Fruit fly (Drosophila melanogaster) whole organism, wandering third instar larva: Measurements from ENCODE around the gene CG1909.

ENCODE experiments used
- Abd-B ChIP-seq: fragments of >200 bp; optimal IDR thresholded peaks from 2 replicates; lab custom pipeline; 2017; ENCODE audit warnings: missing biosample characterization, missing genetic modification characterization
- CG32264 ChIP-seq: fragments of 200-800 bp; sonication (Bioruptor generic); optimal IDR thresholded peaks from 2 replicates; lab custom pipeline; 2016; ENCODE audit warnings: missing biosample characterization, missing genetic modification characterization
- CG9705 ChIP-seq: fragments of 200-800 bp; sonication (Bioruptor generic); optimal IDR thresholded peaks from 2 replicates; lab custom pipeline; 2018; ENCODE audit warnings: missing biosample characterization, mild to moderate bottlenecking, missing genetic modification characterization
- CrebA ChIP-seq: fragments of 200-800 bp; sonication (Bioruptor generic); optimal IDR thresholded peaks from 2 replicates; lab custom pipeline; 2016; ENCODE audit warnings: missing biosample characterization, mild to moderate bottlenecking, missing genetic modification characterization, borderline replicate concordance
- Dfd ChIP-seq: fragments of >200 bp; optimal IDR thresholded peaks from 2 replicates; lab custom pipeline; 2017; ENCODE audit warnings: missing biosample characterization, missing genetic modification characterization
- Dif ChIP-seq: fragments of 200-275, 200-300 bp; sonication (Bioruptor generic); optimal IDR thresholded peaks from 2 replicates; lab custom pipeline; 2018; ENCODE audit warnings: missing biosample characterization, missing genetic modification characterization; ENCODE audit not compliant: partially characterized antibody
- GATAd ChIP-seq: sonication (Bioruptor generic); optimal IDR thresholded peaks from 2 replicates; lab custom pipeline; 2016; ENCODE audit warnings: missing biosample characterization, missing genetic modification characterization
- HLH106 ChIP-seq: fragments of 200-800 bp; optimal IDR thresholded peaks from 3 replicates; lab custom pipeline; 2019; ENCODE audit warnings: missing biosample characterization, mild to moderate bottlenecking, missing genetic modification characterization, moderate library complexity
- Hnf4 ChIP-seq: fragments of 200-800 bp; sonication (Bioruptor generic); optimal IDR thresholded peaks from 2 replicates; lab custom pipeline; 2016; ENCODE audit warnings: missing biosample characterization, mild to moderate bottlenecking, missing genetic modification characterization
- Hr78 ChIP-seq: fragments of >200 bp; optimal IDR thresholded peaks from 2 replicates; lab custom pipeline; 2017; ENCODE audit warnings: missing biosample characterization, missing genetic modification characterization
- Hr83 ChIP-seq: fragments of 200-300 bp; sonication (Bioruptor generic); optimal IDR thresholded peaks from 2 replicates; lab custom pipeline; 2016; ENCODE audit warnings: missing biosample characterization, mild to moderate bottlenecking, missing genetic modification characterization, moderate library complexity; ENCODE audit not compliant: poor library complexity, severe bottlenecking
- Jra ChIP-seq: sonication (Bioruptor generic); optimal IDR thresholded peaks from 2 replicates; lab custom pipeline; 2016; ENCODE audit warnings: missing biosample characterization, missing genetic modification characterization
- Mio ChIP-seq: sonication (Bioruptor generic); optimal IDR thresholded peaks from 2 replicates; lab custom pipeline; 2016; ENCODE audit warnings: missing biosample characterization, missing genetic modification characterization
- Myc ChIP-seq: fragments of >200 bp; optimal IDR thresholded peaks from 2 replicates; lab custom pipeline; 2017
- N ChIP-seq: fragments of >200 bp; optimal IDR thresholded peaks from 2 replicates; lab custom pipeline; 2018; ENCODE audit warnings: missing biosample characterization, missing external identifiers, missing genetic modification characterization
- OdsH ChIP-seq: fragments of 200-800 bp; sonication (Bioruptor generic); optimal IDR thresholded peaks from 2 replicates; lab custom pipeline; 2016; ENCODE audit warnings: missing biosample characterization, mild to moderate bottlenecking, missing genetic modification characterization
- Rel ChIP-seq, 2 experiments: fragments of 200-800 bp; sonication (Bioruptor generic) in 1 of 2; optimal IDR thresholded peaks; 2 replicates in 1 of 2; 3 replicates in 1 of 2; lab custom pipeline; 2016 to 2019; ENCODE audit warnings: mild to moderate bottlenecking in 2 of 2, missing biosample characterization in 2 of 2, missing genetic modification characterization in 2 of 2, moderate library complexity in 1 of 2
- Sp1 ChIP-seq: fragments of 200-800 bp; sonication (Bioruptor generic); optimal IDR thresholded peaks from 3 replicates; lab custom pipeline; 2019; ENCODE audit warnings: missing biosample characterization, mild to moderate bottlenecking, missing genetic modification characterization, moderate library complexity
- Vsx2 ChIP-seq: fragments of 200-300, 225-300 bp; sonication (Bioruptor generic); optimal IDR thresholded peaks from 2 replicates; lab custom pipeline; 2018; ENCODE audit warnings: missing biosample characterization, missing genetic modification characterization; ENCODE audit not compliant: partially characterized antibody
- br ChIP-seq: fragments of 200-800 bp; sonication (Bioruptor generic); optimal IDR thresholded peaks from 2 replicates; lab custom pipeline; 2016; ENCODE audit warnings: missing biosample characterization, missing genetic modification characterization
- brk ChIP-seq: fragments of 200-800 bp; sonication (Bioruptor generic); optimal IDR thresholded peaks from 2 replicates; lab custom pipeline; 2016; ENCODE audit warnings: missing biosample characterization, mild to moderate bottlenecking, missing genetic modification characterization
- dl ChIP-seq, 2 experiments: fragments of 175-275, 200-275 bp in 1 of 2; fragments of 200-275 bp in 1 of 2; sonication (Bioruptor generic); optimal IDR thresholded peaks; lab custom pipeline; 2018; ENCODE audit warnings: mild to moderate bottlenecking in 2 of 2, missing biosample characterization in 2 of 2, missing genetic modification characterization in 2 of 2, moderate library complexity in 2 of 2; ENCODE audit not compliant: partially characterized antibody in 2 of 2, insufficient read depth in 1 of 2
- dmrt93B ChIP-seq: fragments of 200-800 bp; sonication (Bioruptor generic); optimal IDR thresholded peaks from 2 replicates; lab custom pipeline; 2018; ENCODE audit warnings: missing biosample characterization, mild to moderate bottlenecking, missing genetic modification characterization
- dsf ChIP-seq: sonication (Bioruptor generic); optimal IDR thresholded peaks from 2 replicates; lab custom pipeline; 2016; ENCODE audit warnings: missing biosample characterization, missing genetic modification characterization, borderline replicate concordance
- ey ChIP-seq: fragments of 200-800 bp; sonication (Bioruptor generic); optimal IDR thresholded peaks from 2 replicates; lab custom pipeline; 2016; ENCODE audit warnings: missing biosample characterization, missing genetic modification characterization
- foxo ChIP-seq, 2 experiments: fragments of 200-800 bp; sonication (Bioruptor generic); optimal IDR thresholded peaks; 2 replicates in 1 of 2; 3 replicates in 1 of 2; lab custom pipeline; 2016 to 2017; ENCODE audit warnings: missing biosample characterization in 2 of 2, missing genetic modification characterization in 2 of 2
- fru ChIP-seq: fragments of 200-800 bp; sonication (Bioruptor generic); optimal IDR thresholded peaks from 3 replicates; lab custom pipeline; 2016; ENCODE audit warnings: missing biosample characterization, mild to moderate bottlenecking, missing genetic modification characterization
- h ChIP-seq: fragments of 200-800 bp; sonication (Bioruptor generic); optimal IDR thresholded peaks from 3 replicates; lab custom pipeline; 2016; ENCODE audit warnings: missing biosample characterization, mild to moderate bottlenecking, missing genetic modification characterization
- jim ChIP-seq: fragments of 175-275, 200-325 bp; sonication (Bioruptor generic); optimal IDR thresholded peaks from 2 replicates; lab custom pipeline; 2016; ENCODE audit warnings: missing biosample characterization, mild to moderate bottlenecking, missing genetic modification characterization
- lola ChIP-seq: fragments of >200 bp; optimal IDR thresholded peaks from 2 replicates; lab custom pipeline; 2017; ENCODE audit warnings: missing biosample characterization, missing genetic modification characterization
- pan ChIP-seq: fragments of >200 bp; optimal IDR thresholded peaks from 2 replicates; lab custom pipeline; 2017
- psq ChIP-seq: fragments of 200-800 bp; sonication (Bioruptor generic); optimal IDR thresholded peaks from 3 replicates; lab custom pipeline; 2017; ENCODE audit warnings: missing biosample characterization, mild to moderate bottlenecking, missing genetic modification characterization, moderate library complexity
- rgr ChIP-seq: fragments of 200-800 bp; sonication (Bioruptor generic); optimal IDR thresholded peaks from 3 replicates; lab custom pipeline; 2016; ENCODE audit warnings: missing biosample characterization, mild to moderate bottlenecking, missing genetic modification characterization
- sage ChIP-seq: fragments of 200-800 bp; sonication (Bioruptor generic); optimal IDR thresholded peaks from 2 replicates; lab custom pipeline; 2016; ENCODE audit warnings: missing biosample characterization, mild to moderate bottlenecking, missing genetic modification characterization
- sv ChIP-seq: fragments of 200-800 bp; sonication (Bioruptor generic); optimal IDR thresholded peaks from 3 replicates; lab custom pipeline; 2016; ENCODE audit warnings: missing biosample characterization, missing genetic modification characterization
- tai ChIP-seq: sonication (Bioruptor generic); optimal IDR thresholded peaks from 2 replicates; lab custom pipeline; 2016; ENCODE audit warnings: missing biosample characterization, missing genetic modification characterization
- usp ChIP-seq: fragments of >200 bp; optimal IDR thresholded peaks from 2 replicates; lab custom pipeline; 2017; ENCODE audit warnings: missing biosample characterization, missing genetic modification characterization
- woc ChIP-seq: sonication (Bioruptor generic); optimal IDR thresholded peaks from 2 replicates; lab custom pipeline; 2016; ENCODE audit warnings: missing biosample characterization, mild to moderate bottlenecking, missing genetic modification characterization

Gene CG1909

dm6 chr4:582836-583235 lies at the start of gene CG1909:
Gene CG1909, plus strand, starts transcription at chr4:583108.
- TF ChIP-seq fru (GFP tag; lab: Kevin White, UChicago) (no peak), brk (no peak), Abd-B (GFP tag; lab: Kevin White, UChicago) (no peak), GATAd (GFP tag; lab: Kevin White, UChicago) (no peak), ey (GFP tag; lab: Kevin White, UChicago) (no peak), N (GFP tag; lab: Kevin White, UChicago) (no peak), br (GFP tag; lab: Kevin White, UChicago) (no peak), Hr83 (GFP tag; lab: Kevin White, UChicago) (no peak), CG9705 (no peak), rgr (no peak), Hnf4 (GFP tag; lab: Kevin White, UChicago) (no peak)

DNA sequence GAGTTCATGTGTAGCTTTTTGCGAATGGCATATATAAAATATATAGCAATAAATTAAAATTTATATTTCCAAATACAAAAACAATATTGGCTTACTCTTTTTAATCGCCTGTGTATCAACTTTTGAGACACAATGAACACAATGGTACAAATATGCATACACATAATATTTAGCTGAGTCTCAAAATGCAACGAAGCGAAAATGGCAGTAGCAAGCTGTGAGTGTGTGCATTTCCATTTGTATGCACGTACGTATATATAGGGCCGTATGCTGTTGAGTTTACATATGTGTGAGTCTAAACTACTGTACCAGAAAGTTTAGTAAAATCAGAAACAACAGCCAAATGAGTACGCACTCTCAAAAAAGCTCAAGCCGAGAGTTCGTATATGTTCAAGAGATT lies 28.1 kb upstream of the CG1909 start:
- no peak for TF ChIP-seq psq (GFP tag; lab: Kevin White, UChicago)
- no peak for TF ChIP-seq rgr
- no peak for TF ChIP-seq Hnf4 (GFP tag; lab: Kevin White, UChicago)

DNA sequence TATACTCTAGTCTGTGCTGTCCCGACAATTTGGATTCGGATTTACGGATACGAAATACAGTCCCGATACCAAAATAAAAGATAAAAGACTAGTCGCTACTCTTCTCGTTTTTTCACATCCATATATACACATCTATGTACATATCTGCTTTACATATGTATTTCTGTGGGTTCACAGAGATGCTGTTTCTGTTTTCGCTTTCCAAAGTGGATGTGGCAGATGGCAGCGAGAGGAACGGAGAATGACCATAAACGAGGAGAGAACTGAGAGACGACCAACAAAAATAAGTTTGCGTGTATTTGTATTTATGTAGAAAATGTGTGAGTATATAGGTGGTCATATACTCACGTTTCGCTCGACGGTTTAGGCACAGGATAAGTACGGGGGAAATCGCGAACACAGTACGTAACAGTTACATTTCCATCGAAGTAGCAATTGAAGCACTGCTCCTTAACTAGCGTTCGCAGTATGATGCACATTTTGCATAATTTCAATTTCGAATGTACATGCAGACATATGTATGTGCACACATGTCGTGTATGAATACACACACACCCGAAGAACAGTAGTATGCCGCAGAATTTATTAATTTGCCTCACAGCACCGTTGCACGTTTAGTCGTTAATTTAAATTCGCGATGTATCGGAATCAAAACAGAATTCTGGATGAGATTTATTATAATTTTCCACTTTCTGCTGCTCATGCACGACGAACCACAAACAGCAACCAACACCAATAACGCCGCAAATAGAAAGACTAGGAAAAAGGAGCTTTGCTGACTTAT lies 25.6 kb upstream of the CG1909 start, which contains the start of gene Tdg:
TSS of gene Tdg (minus strand) at position 760 of the 784 bp plus-strand sequence.
- TF ChIP-seq Abd-B (GFP tag; lab: Kevin White, UChicago), result no peak
- no peak for TF ChIP-seq tai
- TF ChIP-seq ey (GFP tag; lab: Kevin White, UChicago), result peak; percentile 2
- TF ChIP-seq woc, result no peak
- peak; percentile 33 to 53 for TF ChIP-seq dl (GFP tag; optimal IDR thresholded peaks at IDR 0.05; lab: Kevin White, UChicago; ENCODE audit: insufficient read depth in 1 of 2, partially characterized antibody in 2 of 2)
- TF ChIP-seq Myc, result no peak
- TF ChIP-seq GATAd (GFP tag; lab: Kevin White, UChicago), result no peak
- TF ChIP-seq br (GFP tag; lab: Kevin White, UChicago), result no peak
- TF ChIP-seq rgr, result peak; percentile 38
- no peak for TF ChIP-seq HLH106
- no peak for TF ChIP-seq Hnf4 (GFP tag; lab: Kevin White, UChicago)
- TF ChIP-seq usp (GFP tag; lab: Kevin White, UChicago), result no peak
- no peak for TF ChIP-seq Vsx2
- TF ChIP-seq Rel (GFP tag; optimal IDR thresholded peaks at IDR 0.05; lab: Kevin White, UChicago), result no peak
- TF ChIP-seq Rel (tag; optimal IDR thresholded peaks at IDR 0.05; lab: Kevin White, UChicago), result no peak
- TF ChIP-seq fru (GFP tag; lab: Kevin White, UChicago), result no peak
- no peak for TF ChIP-seq N (GFP tag; lab: Kevin White, UChicago)
- no peak for TF ChIP-seq h (GFP tag; lab: Kevin White, UChicago)
- TF ChIP-seq Dfd, result no peak
- TF ChIP-seq brk, result peak; percentile 19
- no peak for TF ChIP-seq foxo (GFP tag; optimal IDR thresholded peaks at IDR 0.05; lab: Kevin White, UChicago)
- no peak for TF ChIP-seq OdsH (GFP tag; lab: Kevin White, UChicago)
- peak; percentile 58 for TF ChIP-seq Dif (GFP tag; lab: Kevin White, UChicago)
- TF ChIP-seq dsf (GFP tag; lab: Kevin White, UChicago), result no peak
- TF ChIP-seq lola, result no peak
- TF ChIP-seq Hr78 (GFP tag; lab: Kevin White, UChicago), result no peak
- no peak for TF ChIP-seq sv (GFP tag; lab: Kevin White, UChicago)
- peak; percentile 29 for TF ChIP-seq psq (GFP tag; lab: Kevin White, UChicago)
- no peak for TF ChIP-seq CG9705
- TF ChIP-seq Hr83 (GFP tag; lab: Kevin White, UChicago), result peak; percentile 30
- TF ChIP-seq Sp1 (GFP tag; lab: Kevin White, UChicago), result no peak
- no peak for TF ChIP-seq CG32264
- TF ChIP-seq Jra (GFP tag; lab: Kevin White, UChicago), result no peak
- no peak for TF ChIP-seq pan
- no peak for TF ChIP-seq jim (GFP tag; lab: Kevin White, UChicago)
- no peak for TF ChIP-seq sage (GFP tag; lab: Kevin White, UChicago)
- no peak for TF ChIP-seq Mio (GFP tag; lab: Kevin White, UChicago)
- no peak for TF ChIP-seq dmrt93B (GFP tag; lab: Kevin White, UChicago)
- TF ChIP-seq CrebA (GFP tag; lab: Kevin White, UChicago), result peak; percentile 42
